Fruit fly (Drosophila melanogaster): Measurements from ENCODE around the gene CheB38b.

The CheB38b gene

DNA sequence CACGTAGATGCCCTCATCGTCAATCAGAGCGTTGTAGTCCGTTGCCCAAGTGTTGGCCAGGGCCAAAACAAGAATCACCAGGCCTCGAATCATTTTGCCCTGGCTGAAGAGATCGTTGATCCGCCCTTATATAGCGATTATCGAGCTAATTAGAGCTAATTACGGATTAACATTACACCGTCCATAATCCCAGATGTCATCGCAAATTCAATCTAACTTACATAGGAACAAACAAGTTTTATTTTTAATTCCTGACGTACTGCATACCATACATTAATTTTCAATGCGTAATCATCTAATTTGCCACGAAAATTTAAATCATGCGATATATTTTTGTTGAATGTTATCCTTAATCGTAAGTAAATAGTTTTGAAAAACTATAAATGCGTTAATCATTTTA, at the start of gene CheB38b:
CheB38b (minus strand) TSS at position 101 of the 400 bp plus-strand sequence.
- TF ChIP-seq CG9948 (tag; optimal IDR thresholded peaks at IDR 0.05) (no peak), CG8159 (tag; optimal IDR thresholded peaks at IDR 0.05) (no peak), CG13204 (GFP tag; optimal IDR thresholded peaks at IDR 0.05) (no peak), rn (GFP tag; IDR thresholded peaks at IDR 0.05) (no peak), CG17806 (tag; optimal IDR thresholded peaks at IDR 0.05) (no peak), CG4496 (GFP tag; IDR thresholded peaks at IDR 0.05) (no peak), Snoo (tag; optimal IDR thresholded peaks at IDR 0.05) (no peak), Pif1A (GFP tag; optimal IDR thresholded peaks at IDR 0.05) (no peak), CG15710 (tag; optimal IDR thresholded peaks at IDR 0.05) (no peak), CG10348 (GFP tag; IDR thresholded peaks at IDR 0.05) (no peak), D1 (tag; optimal IDR thresholded peaks at IDR 0.05) (no peak), CG12605 (GFP tag; IDR thresholded peaks at IDR 0.05) (no peak), Pif1B (GFP tag; optimal IDR thresholded peaks at IDR 0.05) (no peak), gl (tag; optimal IDR thresholded peaks at IDR 0.05) (no peak), Ets98B (GFP tag; IDR thresholded peaks at IDR 0.05) (no peak)

DNA sequence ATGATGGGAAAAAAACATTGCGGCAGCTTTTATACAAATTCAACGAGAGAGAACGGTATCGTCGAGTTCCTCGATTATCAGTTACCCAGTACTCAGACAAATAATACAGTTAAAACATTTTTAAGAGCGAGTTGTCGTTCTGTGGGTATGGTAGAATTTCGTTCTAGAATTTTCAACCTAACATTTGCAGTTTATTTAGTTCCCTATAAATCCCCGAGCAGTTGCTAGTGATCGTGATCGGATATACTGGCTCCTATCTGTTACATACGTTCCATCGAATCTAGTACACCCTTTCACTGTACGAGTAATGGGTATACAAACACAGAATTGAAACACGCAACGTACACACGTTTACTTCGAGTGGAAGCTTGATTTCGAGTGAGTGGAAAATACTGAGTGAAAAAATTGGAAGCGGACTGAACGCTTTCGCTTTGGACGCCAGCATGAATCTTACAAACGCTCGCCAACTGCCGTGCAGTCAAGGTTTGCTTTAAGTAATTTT, 47.7 kb upstream of the CheB38b start, which contains the start of gene CG9338:
CG9338 (plus strand) TSS at position 452 of the 502 bp plus-strand sequence.
- peak; percentile 90 for TF ChIP-seq CG4496 (GFP tag; IDR thresholded peaks at IDR 0.05)
- TF ChIP-seq Ets98B (GFP tag; IDR thresholded peaks at IDR 0.05): peak; percentile 91
- TF ChIP-seq CG32121 (GFP tag; IDR thresholded peaks at IDR 0.05): peak; percentile 93
- no peak for TF ChIP-seq CG34367 (tag; optimal IDR thresholded peaks at IDR 0.05)
- TF ChIP-seq CG8159 (tag; optimal IDR thresholded peaks at IDR 0.05): peak; percentile 85
- 0 out of 2 replicates have a peak, but pooled peaks have one; percentile 32 for TF ChIP-seq CG10348 (GFP tag; IDR thresholded peaks at IDR 0.05)
- TF ChIP-seq D1 (tag; optimal IDR thresholded peaks at IDR 0.05): peak; percentile 50
- TF ChIP-seq rn (GFP tag; IDR thresholded peaks at IDR 0.05): peak; percentile 73; the same call in 1 of the 2 replicates
- peak; percentile 92 for TF ChIP-seq Pif1A (GFP tag; optimal IDR thresholded peaks at IDR 0.05)
- peak; percentile 77 for TF ChIP-seq CG8301 (tag; optimal IDR thresholded peaks at IDR 0.05)
- no peak for TF ChIP-seq CG15710 (tag; optimal IDR thresholded peaks at IDR 0.05)
- peak; percentile 74 for TF ChIP-seq Pif1B (GFP tag; optimal IDR thresholded peaks at IDR 0.05)
- TF ChIP-seq CG9948 (tag; optimal IDR thresholded peaks at IDR 0.05): no peak
- TF ChIP-seq fd96Ca (GFP tag; IDR thresholded peaks at IDR 0.05): peak; percentile 92
- no peak for TF ChIP-seq gl (tag; optimal IDR thresholded peaks at IDR 0.05)
- peak; percentile 75 for TF ChIP-seq CG14655 (GFP tag; optimal IDR thresholded peaks at IDR 0.05)
- TF ChIP-seq EcR (GFP tag; optimal IDR thresholded peaks at IDR 0.05): no peak

DNA sequence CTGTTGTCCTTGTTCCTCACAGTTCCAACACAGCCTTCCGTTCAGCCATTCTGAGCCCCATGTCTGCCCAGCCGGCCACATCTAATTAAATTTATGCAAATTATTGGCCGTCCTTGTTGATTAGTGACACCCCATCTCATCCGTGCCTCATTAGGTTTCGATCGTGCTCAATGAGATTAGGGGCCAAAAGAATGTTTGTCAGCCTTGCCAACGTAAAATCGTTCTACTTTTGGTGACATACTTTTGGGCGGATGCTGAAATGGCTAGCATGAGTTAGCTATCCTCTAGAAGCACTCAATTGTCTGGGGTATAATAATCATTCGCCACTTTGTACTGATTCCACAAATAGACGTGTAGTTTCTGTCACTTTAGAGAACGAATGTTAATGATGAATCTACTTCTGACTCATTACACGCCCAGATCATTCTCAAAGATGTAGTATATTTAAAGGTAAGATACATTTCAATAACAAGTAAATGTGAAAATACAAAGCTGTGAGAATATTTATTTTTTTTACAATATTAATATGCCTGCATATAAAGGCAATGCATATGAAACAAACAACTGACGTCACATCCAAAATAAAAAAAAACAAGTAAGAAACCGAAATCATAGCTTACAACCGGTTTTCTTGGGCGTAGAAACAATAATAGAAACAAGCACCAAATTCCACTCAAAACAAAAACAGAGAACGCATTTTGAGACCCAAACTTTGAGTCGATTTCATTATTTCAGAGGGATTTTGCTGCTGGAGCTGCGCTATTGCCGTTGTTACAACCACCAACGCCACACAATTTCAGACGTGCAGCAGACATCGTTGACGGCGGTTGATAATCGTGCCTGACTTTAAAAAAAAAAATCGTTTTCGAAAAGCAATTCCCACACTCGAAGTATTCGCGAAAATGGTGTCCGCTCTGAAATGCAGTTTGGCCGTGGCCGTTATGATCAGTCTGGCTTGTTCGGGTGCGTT, 41.6 kb upstream of the CheB38b start, which contains the start of gene bero:
bero (plus strand) TSS at position 325 of the 970 bp plus-strand sequence.
- TF ChIP-seq CG13204 (GFP tag; optimal IDR thresholded peaks at IDR 0.05): no peak
- no peak for TF ChIP-seq CG12605 (GFP tag; IDR thresholded peaks at IDR 0.05)
- no peak for TF ChIP-seq Pif1B (GFP tag; optimal IDR thresholded peaks at IDR 0.05)
- TF ChIP-seq fd96Ca (GFP tag; IDR thresholded peaks at IDR 0.05): no peak
- TF ChIP-seq CG8159 (tag; optimal IDR thresholded peaks at IDR 0.05): no peak
- TF ChIP-seq CG10348 (GFP tag; IDR thresholded peaks at IDR 0.05): no peak
- TF ChIP-seq EcR (GFP tag; optimal IDR thresholded peaks at IDR 0.05): no peak
- no peak for TF ChIP-seq CG15710 (tag; optimal IDR thresholded peaks at IDR 0.05)
- no peak for TF ChIP-seq Ets98B (GFP tag; IDR thresholded peaks at IDR 0.05)
- TF ChIP-seq CG4496 (GFP tag; IDR thresholded peaks at IDR 0.05): no peak
- TF ChIP-seq CG17806 (tag; optimal IDR thresholded peaks at IDR 0.05): no peak

DNA sequence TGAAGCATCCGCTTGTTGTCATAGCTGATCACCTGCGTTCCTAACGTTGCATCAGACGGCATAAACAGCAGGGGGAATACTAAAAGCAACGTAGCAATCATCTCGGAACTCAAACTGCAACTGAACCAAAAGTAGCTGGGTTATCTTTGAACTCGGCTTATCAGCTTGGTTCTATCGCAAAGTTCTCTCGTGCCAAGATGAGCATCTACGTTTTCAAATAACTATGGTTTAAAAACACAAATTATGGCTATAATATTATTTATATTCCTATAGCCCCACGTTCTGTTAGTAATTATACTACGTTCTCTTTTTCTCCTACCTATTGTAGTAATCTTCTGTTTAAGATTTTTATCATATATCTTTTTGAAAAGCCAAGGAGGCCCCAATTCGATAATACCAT, 40.7 kb upstream of the CheB38b start, which contains the start of gene CG14400:
CG14400 (minus strand) TSS at position 101 of the 400 bp plus-strand sequence.
- no peak for TF ChIP-seq CG9948 (tag; optimal IDR thresholded peaks at IDR 0.05)
- TF ChIP-seq CG14655 (GFP tag; optimal IDR thresholded peaks at IDR 0.05): no peak
- no peak for TF ChIP-seq CG34367 (tag; optimal IDR thresholded peaks at IDR 0.05)
- TF ChIP-seq CG17806 (tag; optimal IDR thresholded peaks at IDR 0.05): no peak
- TF ChIP-seq D1 (tag; optimal IDR thresholded peaks at IDR 0.05): no peak
- no peak for TF ChIP-seq Pif1B (GFP tag; optimal IDR thresholded peaks at IDR 0.05)
- no peak for TF ChIP-seq CG4496 (GFP tag; IDR thresholded peaks at IDR 0.05)
- TF ChIP-seq CG15710 (tag; optimal IDR thresholded peaks at IDR 0.05): no peak
- no peak for TF ChIP-seq gl (tag; optimal IDR thresholded peaks at IDR 0.05)
- TF ChIP-seq Pif1A (GFP tag; optimal IDR thresholded peaks at IDR 0.05): no peak
- TF ChIP-seq CG10348 (GFP tag; IDR thresholded peaks at IDR 0.05): no peak

DNA sequence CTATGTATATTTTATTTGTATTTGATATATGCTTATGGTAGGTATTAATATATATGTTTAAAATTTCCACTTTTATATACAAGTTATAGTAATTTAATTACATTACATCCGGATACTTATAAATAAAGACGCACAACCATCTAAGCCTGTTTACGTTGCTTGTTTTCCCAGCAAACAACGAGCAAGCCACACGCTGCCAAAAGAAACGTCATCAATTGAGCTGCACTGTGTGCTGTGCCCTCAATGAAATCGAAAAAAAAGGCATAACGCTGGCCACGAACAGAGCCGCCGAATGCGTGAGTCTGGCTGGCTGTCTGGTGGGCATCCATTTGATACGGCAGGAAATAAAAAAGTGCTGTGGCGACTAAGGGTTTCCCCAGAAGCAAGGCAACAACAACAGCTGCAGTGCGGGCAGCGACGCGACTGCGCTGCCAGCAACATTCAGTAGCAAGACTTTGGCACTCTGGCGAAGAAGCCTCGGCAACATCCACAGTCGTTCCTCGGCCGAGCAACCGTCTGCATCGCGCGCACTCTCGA, 35.1 kb upstream of the CheB38b start, which contains the start of gene twit:
twit (plus strand) TSS at position 487 of the 537 bp plus-strand sequence.
- TF ChIP-seq CG13204 (GFP tag; optimal IDR thresholded peaks at IDR 0.05) (no peak), fd96Ca (GFP tag; IDR thresholded peaks at IDR 0.05) (0 out of 3 replicates have a peak, but pooled peaks have one; percentile 12)

DNA sequence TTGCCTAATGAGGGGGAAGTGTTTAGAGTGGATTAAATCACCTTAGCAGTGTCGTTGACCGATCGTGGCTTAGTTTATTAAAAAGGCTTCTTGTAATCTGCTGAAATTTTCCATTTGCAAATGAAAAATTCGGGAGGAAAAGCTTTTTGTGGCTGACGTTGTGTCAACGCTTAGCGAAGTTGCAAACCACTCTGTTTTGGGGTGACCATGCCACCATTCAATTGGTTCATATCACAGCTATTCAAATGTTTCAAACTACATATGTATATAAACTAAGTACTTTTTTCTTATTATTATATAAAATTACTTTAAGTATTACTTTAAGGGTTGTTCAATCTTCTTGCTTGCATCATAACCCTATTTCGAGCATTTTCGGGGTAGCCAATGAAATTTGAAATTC, 34.5 kb upstream of the CheB38b start:
- TF ChIP-seq Snoo (tag; optimal IDR thresholded peaks at IDR 0.05) (no peak), CG10348 (GFP tag; IDR thresholded peaks at IDR 0.05) (no peak), CG12605 (GFP tag; IDR thresholded peaks at IDR 0.05) (no peak), D1 (tag; optimal IDR thresholded peaks at IDR 0.05) (peak; percentile 58)

Measured in whole organism, pupa.